Fruit fly (Drosophila melanogaster) whole organism, embryonic: ENCODE measurements around the gene CG42323.

Experiments used
- Asciz ChIP-seq: fragments of 200-800 bp; sonication (Bioruptor generic); optimal IDR thresholded peaks from 2 replicates; lab custom pipeline; 2017; ENCODE audit warnings: missing biosample characterization, mild to moderate bottlenecking, missing genetic modification characterization, missing genetic modification reagents
- Awh ChIP-seq: fragments of 200-800 bp; sonication (Bioruptor generic); IDR thresholded peaks from 2 replicates; pipeline ENCODE4, ENCODE4 v1.3.6; 2022; ENCODE audit warnings: missing biosample characterization, missing genetic modification characterization
- CG11093 ChIP-seq: fragments of 200-800 bp; sonication (Bioruptor generic); IDR thresholded peaks from 3 replicates; pipeline ENCODE4 v1.3.6; 2022; ENCODE audit warnings: missing biosample characterization, missing genetic modification characterization
- CG11696 ChIP-seq: fragments of 200-800 bp; sonication (Bioruptor generic); IDR thresholded peaks from 2 replicates; pipeline ENCODE4 v1.3.6; 2022; ENCODE audit warnings: missing biosample characterization, missing genetic modification characterization
- CG11723 ChIP-seq: fragments of 200-800 bp; sonication (Bioruptor generic); optimal IDR thresholded peaks from 2 replicates; lab custom pipeline; 2017; ENCODE audit warnings: missing biosample characterization, mild to moderate bottlenecking, missing genetic modification characterization
- CG12236 ChIP-seq: fragments of 200-800 bp; sonication (Bioruptor generic); optimal IDR thresholded peaks from 2 replicates; lab custom pipeline; 2016; ENCODE audit warnings: missing biosample characterization, missing genetic modification characterization
- CG12769 ChIP-seq: fragments of 200-800 bp; sonication (Bioruptor generic); optimal IDR thresholded peaks from 2 replicates; lab custom pipeline; 2019; ENCODE audit warnings: missing biosample characterization, mild to moderate bottlenecking, missing genetic modification characterization, moderate library complexity
- CG14050 ChIP-seq: fragments of 200-800 bp; sonication (Bioruptor generic); IDR thresholded peaks from 3 replicates; pipeline ENCODE4 v1.3.6; 2022; ENCODE audit warnings: missing biosample characterization, missing genetic modification characterization
- CG15269 ChIP-seq: fragments of 200-800 bp; sonication (Bioruptor generic); optimal IDR thresholded peaks from 2 replicates; lab custom pipeline; 2018; ENCODE audit warnings: missing biosample characterization, mild to moderate bottlenecking, missing genetic modification characterization, moderate library complexity
- CG1647 ChIP-seq: fragments of 200-800 bp; sonication (Bioruptor generic); optimal IDR thresholded peaks from 3 replicates; lab custom pipeline; 2016; ENCODE audit warnings: missing biosample characterization, missing genetic modification characterization
- CG16779 ChIP-seq: fragments of 200-800 bp; sonication (Bioruptor generic); IDR thresholded peaks from 2 replicates; pipeline ENCODE4 v1.3.6; 2022; ENCODE audit warnings: missing biosample characterization, missing genetic modification characterization
- CG16863 ChIP-seq: fragments of 200-800 bp; sonication (Bioruptor generic); optimal IDR thresholded peaks from 3 replicates; lab custom pipeline; 2016; ENCODE audit warnings: missing biosample characterization, missing genetic modification characterization
- CG17912 ChIP-seq: fragments of 200-800 bp; sonication (Bioruptor generic); optimal IDR thresholded peaks from 2 replicates; lab custom pipeline; 2018; ENCODE audit warnings: missing biosample characterization, mild to moderate bottlenecking, missing genetic modification characterization
- CG18476 ChIP-seq: fragments of 200-800 bp; sonication (Bioruptor generic); optimal IDR thresholded peaks from 2 replicates; lab custom pipeline; 2016; ENCODE audit warnings: missing biosample characterization, mild to moderate bottlenecking, missing genetic modification characterization
- CG18619 ChIP-seq: fragments of 200-800 bp; sonication (Bioruptor generic); optimal IDR thresholded peaks from 3 replicates; lab custom pipeline; 2017; ENCODE audit warnings: missing biosample characterization, mild to moderate bottlenecking, missing genetic modification characterization
- CG2129 ChIP-seq: fragments of 200-800 bp; sonication (Bioruptor generic); IDR thresholded peaks from 2 replicates; pipeline ENCODE4 v1.3.6; 2022; ENCODE audit warnings: missing biosample characterization, missing genetic modification characterization; ENCODE audit not compliant: partially characterized antibody
- CG30403 ChIP-seq: fragments of 200-800 bp; sonication (Bioruptor generic); optimal IDR thresholded peaks from 3 replicates; lab custom pipeline; 2016; ENCODE audit warnings: missing biosample characterization, missing genetic modification characterization
- CG3726 ChIP-seq: fragments of 200-800 bp; sonication (Bioruptor generic); IDR thresholded peaks from 3 replicates; pipeline ENCODE4, ENCODE4 v1.3.6; 2022; ENCODE audit warnings: missing biosample characterization, missing genetic modification characterization
- CG4282 ChIP-seq: fragments of 200-800 bp; sonication (Bioruptor generic); optimal IDR thresholded peaks from 2 replicates; lab custom pipeline; 2016; ENCODE audit warnings: missing biosample characterization, missing genetic modification characterization
- CG4424 ChIP-seq: fragments of 200-800 bp; sonication (Bioruptor generic); optimal IDR thresholded peaks from 3 replicates; lab custom pipeline; 2016; ENCODE audit warnings: missing biosample characterization, missing genetic modification characterization
- CG4820 ChIP-seq: fragments of 200-800 bp; sonication (Bioruptor generic); optimal IDR thresholded peaks from 3 replicates; lab custom pipeline; 2016; ENCODE audit warnings: missing biosample characterization, missing genetic modification characterization
- CG8944 ChIP-seq: fragments of 200-800 bp; sonication (Bioruptor generic); optimal IDR thresholded peaks from 3 replicates; lab custom pipeline; 2016; ENCODE audit warnings: missing biosample characterization, missing genetic modification characterization
- CG9609 ChIP-seq: fragments of 200-800 bp; sonication (Bioruptor generic); optimal IDR thresholded peaks from 3 replicates; lab custom pipeline; 2016; ENCODE audit warnings: missing biosample characterization, missing genetic modification characterization
- Dref ChIP-seq: fragments of 200-800 bp; sonication (Bioruptor generic); IDR thresholded peaks from 2 replicates; pipeline ENCODE4 v1.3.6; 2022; ENCODE audit warnings: missing biosample characterization, missing genetic modification characterization
- E2f2 ChIP-seq: fragments of 200-800 bp; sonication (Bioruptor generic); IDR thresholded peaks from 2 replicates; pipeline ENCODE4 v1.3.6; 2022; ENCODE audit warnings: missing biosample characterization, missing genetic modification characterization
- Eip74EF ChIP-seq, 2 experiments: fragments of 200-800 bp in 1 of 2; fragments of >200 bp in 1 of 2; sonication (Bioruptor generic) in 1 of 2; optimal IDR thresholded peaks; 2 replicates each; lab custom pipeline; 2017 to 2019; ENCODE audit warnings: missing biosample characterization in 2 of 2, missing genetic modification characterization in 2 of 2, mild to moderate bottlenecking in 1 of 2, moderate library complexity in 1 of 2
- Gug ChIP-seq: fragments of 200-800 bp; sonication (Bioruptor generic); IDR thresholded peaks from 4 replicates; pipeline ENCODE4 v1.3.6; 2022; ENCODE audit warnings: missing biosample characterization, missing genetic modification characterization
- HLH54F ChIP-seq: fragments of 200-800 bp; sonication (Bioruptor generic); optimal IDR thresholded peaks from 3 replicates; lab custom pipeline; 2016; ENCODE audit warnings: missing biosample characterization, missing genetic modification characterization
- Lim3 ChIP-seq: fragments of 200-800 bp; sonication (Bioruptor generic); IDR thresholded peaks from 2 replicates; pipeline ENCODE4 v1.3.6; 2022; ENCODE audit warnings: missing biosample characterization, missing genetic modification characterization
- Mrtf ChIP-seq: fragments of 200-800 bp; sonication (Bioruptor generic); IDR thresholded peaks from 3 replicates; pipeline ENCODE4 v1.3.6; 2022; ENCODE audit warnings: missing biosample characterization, missing genetic modification characterization
- Nf-YB ChIP-seq: fragments of 200-800 bp; sonication (Bioruptor generic); optimal IDR thresholded peaks from 3 replicates; lab custom pipeline; 2019; ENCODE audit warnings: missing biosample characterization, mild to moderate bottlenecking, missing genetic modification characterization, moderate library complexity
- Oaz ChIP-seq: fragments of 200-800 bp; sonication (Bioruptor generic); IDR thresholded peaks from 2 replicates; pipeline ENCODE4 v1.3.6; 2022; ENCODE audit warnings: missing biosample characterization, missing genetic modification characterization
- PHDP ChIP-seq: fragments of 200-800 bp; sonication (Bioruptor generic); optimal IDR thresholded peaks from 3 replicates; lab custom pipeline; 2018; ENCODE audit warnings: missing biosample characterization, mild to moderate bottlenecking, missing genetic modification characterization, moderate library complexity
- Usf ChIP-seq: fragments of 200-800 bp; sonication (Bioruptor generic); optimal IDR thresholded peaks from 2 replicates; lab custom pipeline; 2017; ENCODE audit warnings: missing genotype, missing biosample characterization, missing genetic modification characterization
- ato ChIP-seq: fragments of 200-800 bp; sonication (Bioruptor generic); IDR thresholded peaks from 2 replicates; pipeline ENCODE4 v1.3.6; 2022; ENCODE audit warnings: missing biosample characterization, missing genetic modification characterization; ENCODE audit not compliant: partially characterized antibody
- croc ChIP-seq: fragments of 200-800 bp; sonication (Bioruptor generic); conservative IDR thresholded peaks from 3 replicates; pipeline ENCODE4 v1.3.6; 2022; ENCODE audit warnings: missing biosample characterization, missing genetic modification characterization
- dan ChIP-seq: fragments of 200-800 bp; sonication (Bioruptor generic); IDR thresholded peaks from 2 replicates; pipeline ENCODE4 v1.3.6; 2022; ENCODE audit warnings: missing biosample characterization, missing genetic modification characterization
- danr ChIP-seq: fragments of 200-800 bp; sonication (Bioruptor generic); IDR thresholded peaks from 2 replicates; pipeline ENCODE4 v1.3.6; 2022; ENCODE audit warnings: missing biosample characterization, missing genetic modification characterization
- emc ChIP-seq: fragments of 200-800 bp; sonication (Bioruptor generic); optimal IDR thresholded peaks from 2 replicates; lab custom pipeline; 2016; ENCODE audit warnings: missing biosample characterization, missing genetic modification characterization
- esg ChIP-seq: fragments of 200-800 bp; sonication (Bioruptor generic); conservative IDR thresholded peaks from 2 replicates; pipeline ENCODE4 v1.3.6; 2022; ENCODE audit warnings: missing biosample characterization, missing genetic modification characterization
- fd96Cb ChIP-seq: fragments of 200-800 bp; sonication (Bioruptor generic); optimal IDR thresholded peaks from 2 replicates; lab custom pipeline; 2018; ENCODE audit warnings: missing biosample characterization, mild to moderate bottlenecking, missing genetic modification characterization, moderate library complexity
- gcm2 ChIP-seq: fragments of 200-800 bp; sonication (Bioruptor generic); optimal IDR thresholded peaks from 2 replicates; lab custom pipeline; 2016; ENCODE audit warnings: missing biosample characterization, missing genetic modification characterization
- grn ChIP-seq: fragments of 200-800 bp; sonication (Bioruptor generic); optimal IDR thresholded peaks from 3 replicates; lab custom pipeline; 2017; ENCODE audit warnings: missing biosample characterization, missing genetic modification characterization
- hkb ChIP-seq, 2 experiments: fragments of 200-800 bp in 1 of 2; fragments of >200 bp in 1 of 2; sonication (Bioruptor generic) in 1 of 2; IDR thresholded peaks in 1 of 2; optimal IDR thresholded peaks in 1 of 2; 2 replicates each; pipeline versions ENCODE4 v1.3.6 to Lab custom; 2017 to 2022; ENCODE audit warnings: missing biosample characterization in 1 of 2, missing genetic modification characterization in 1 of 2
- lola ChIP-seq, 3 experiments: fragments of >200 bp in 2 of 3; fragments of 200-800 bp in 1 of 3; sonication (Bioruptor generic) in 1 of 3; optimal IDR thresholded peaks; 2 replicates each; lab custom pipeline; 2017 to 2019; ENCODE audit warnings: missing biosample characterization in 3 of 3, missing genetic modification characterization in 3 of 3, mild to moderate bottlenecking in 1 of 3, moderate library complexity in 1 of 3
- oc ChIP-seq: fragments of 200-800 bp; sonication (Bioruptor generic); optimal IDR thresholded peaks from 2 replicates; lab custom pipeline; 2018; ENCODE audit warnings: missing biosample characterization, mild to moderate bottlenecking, missing genetic modification characterization, moderate library complexity
- sisA ChIP-seq: fragments of 200-800 bp; sonication (Bioruptor generic); IDR thresholded peaks from 2 replicates; pipeline ENCODE4 v1.3.6; 2022; ENCODE audit warnings: missing biosample characterization, missing genetic modification characterization
- slbo ChIP-seq: fragments of 200-800 bp; sonication (Bioruptor generic); IDR thresholded peaks from 2 replicates; pipeline ENCODE4 v1.3.6; 2022; ENCODE audit warnings: missing biosample characterization, missing genetic modification characterization
- tx ChIP-seq: fragments of 200-800 bp; sonication (Bioruptor generic); optimal IDR thresholded peaks from 2 replicates; lab custom pipeline; 2016; ENCODE audit warnings: missing biosample characterization, missing genetic modification characterization

The CG42323 gene

dm6 chrX:18405567-18406059 is 16.6 kb upstream of the CG42323 start (continued):
- TF ChIP-seq CG4820: peak; percentile 55
- 0 out of 3 replicates have a peak, but pooled peaks have one; percentile 21 for TF ChIP-seq Mrtf
- TF ChIP-seq esg (GFP tag; lab: Robert Waterston, UW): peak; percentile 39; the same call in 1 of the 2 replicates
- peak; percentile 58 for TF ChIP-seq CG11723 (GFP tag; lab: Kevin White, UChicago)
- peak in 1 of 3 experiments; percentile 60 for TF ChIP-seq lola (GFP tag; optimal IDR thresholded peaks at IDR 0.05; lab: Kevin White, UChicago)
- TF ChIP-seq CG16779: peak; percentile 24; the same call in 1 of the 2 replicates
- TF ChIP-seq CG16863 (GFP tag; lab: Kevin White, UChicago): peak; percentile 3
- peak; percentile 55 for TF ChIP-seq Usf (GFP tag; lab: Kevin White, UChicago)
- TF ChIP-seq PHDP (tag; lab: Kevin White, UChicago): peak; percentile 85
- TF ChIP-seq Dref (GFP tag; lab: Robert Waterston, UW): no peak
- peak; percentile 56; the same call in 1 of the 2 replicates for TF ChIP-seq danr (GFP tag; lab: Robert Waterston, UW)
- TF ChIP-seq CG8944 (GFP tag; lab: Kevin White, UChicago): peak; percentile 28
- peak; percentile 44 for TF ChIP-seq CG12769 (tag; lab: Kevin White, UChicago)
- TF ChIP-seq CG14050: peak; percentile 9; the same call in 1 of the 3 replicates
- TF ChIP-seq Asciz (GFP tag; lab: Kevin White, UChicago): peak; percentile 58
- no peak for TF ChIP-seq hkb (optimal IDR thresholded peaks at IDR 0.05; lab: Kevin White, UChicago)
- peak; percentile 24; the same call in 1 of the 2 replicates for TF ChIP-seq hkb (GFP tag; IDR thresholded peaks at IDR 0.05; lab: Robert Waterston, UW)
- peak; percentile 40 for TF ChIP-seq Nf-YB (GFP tag; lab: Kevin White, UChicago)
- 0 out of 4 replicates have a peak, but pooled peaks have one; percentile 19 for TF ChIP-seq Gug (GFP tag; lab: Robert Waterston, UW)
- peak; percentile 50; the same call in 2 of the 3 replicates for TF ChIP-seq croc (GFP tag; lab: Robert Waterston, UW)
- TF ChIP-seq Lim3: no peak; the same call in 1 of the 2 replicates
- peak; percentile 58 for TF ChIP-seq CG18476
- TF ChIP-seq tx (GFP tag; lab: Kevin White, UChicago): peak; percentile 39
- peak; percentile 19 for TF ChIP-seq HLH54F (GFP tag; lab: Kevin White, UChicago)
- no peak for TF ChIP-seq CG9609
- TF ChIP-seq grn: no peak
- TF ChIP-seq gcm2 (GFP tag; lab: Kevin White, UChicago): peak; percentile 25
- peak; percentile 59 for TF ChIP-seq oc
- no peak for TF ChIP-seq dan (GFP tag; lab: Robert Waterston, UW)
- TF ChIP-seq CG4282 (GFP tag; lab: Kevin White, UChicago): no peak
- TF ChIP-seq CG11093: peak; percentile 40; the same call in 1 of the 3 replicates
- TF ChIP-seq CG1647 (GFP tag; lab: Kevin White, UChicago): peak; percentile 25
- TF ChIP-seq emc (GFP tag; lab: Kevin White, UChicago): peak; percentile 27
- TF ChIP-seq CG2129 (GFP tag; lab: Robert Waterston, UW): no peak
- peak; percentile 66 for TF ChIP-seq CG18619 (GFP tag; lab: Kevin White, UChicago)
- TF ChIP-seq CG4424 (GFP tag; lab: Kevin White, UChicago): peak; percentile 77
- TF ChIP-seq sisA (GFP tag; lab: Robert Waterston, UW): peak; percentile 53; the same call in 1 of the 2 replicates
- 0 out of 2 replicates have a peak, but pooled peaks have one; percentile 20 for TF ChIP-seq Oaz (GFP tag; lab: Robert Waterston, UW)
- TF ChIP-seq CG3726: 0 out of 3 replicates have a peak, but pooled peaks have one; percentile 4
- TF ChIP-seq E2f2 (GFP tag; lab: Robert Waterston, UW): peak; percentile 35; the same call in 1 of the 2 replicates
- peak in 1 of 2 experiments; percentile 84 for TF ChIP-seq Eip74EF (GFP tag; optimal IDR thresholded peaks at IDR 0.05; lab: Kevin White, UChicago)
- TF ChIP-seq CG30403 (GFP tag; lab: Kevin White, UChicago): peak; percentile 85
- TF ChIP-seq slbo (GFP tag; lab: Robert Waterston, UW): peak; percentile 73
- no peak for TF ChIP-seq CG17912 (GFP tag; lab: Kevin White, UChicago)
- peak; percentile 80 for TF ChIP-seq CG15269 (tag; lab: Kevin White, UChicago)
- no peak for TF ChIP-seq ato (GFP tag; lab: Robert Waterston, UW)
- peak; percentile 63; the same call in 1 of the 2 replicates for TF ChIP-seq CG11696 (GFP tag; lab: Robert Waterston, UW)
- TF ChIP-seq CG12236 (GFP tag; lab: Kevin White, UChicago): no peak
- TF ChIP-seq fd96Cb: peak; percentile 81
- 0 out of 2 replicates have a peak, but pooled peaks have one; percentile 44 for TF ChIP-seq Awh (GFP tag; lab: Robert Waterston, UW)
